In the genomic region with DNA sequence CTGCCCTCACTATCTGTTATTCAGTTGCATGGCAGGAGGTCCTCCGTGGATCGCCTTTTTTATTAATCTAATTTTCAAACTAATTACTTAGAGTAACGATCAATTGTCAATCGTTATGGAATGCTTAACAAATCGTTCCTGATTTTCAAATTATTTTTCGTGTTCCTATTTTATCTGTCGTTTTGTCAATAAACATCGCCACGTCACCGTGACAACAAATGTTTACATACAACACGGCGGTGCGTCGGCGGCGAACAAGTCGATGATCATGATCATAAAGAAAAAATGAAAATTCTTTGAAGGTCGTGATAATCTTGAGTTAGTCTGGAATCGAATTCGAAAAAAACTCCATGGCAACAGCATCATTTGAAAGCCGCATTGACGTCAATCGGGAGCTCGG, we compare ENCODE assay signal across 4 worm cellular contexts.
A peak's percentile ranks its signal among the peaks of the same experiment; 100 is the strongest.
TF ChIP-seq lines count a peak whose summit lies in the region.

No protein-coding gene starts in this region.

TF ChIP-seq in whole organism, L1 larva, 84 proteins besides CTCF, POLR2A, EP300 and RAD21:
- no peak for TF ChIP-seq C16A3.4 (tag; optimal IDR thresholded peaks at IDR 0.05; lab: Kevin White, UChicago)
- TF ChIP-seq dsc-1 (tag; optimal IDR thresholded peaks at IDR 0.05; lab: Kevin White, UChicago): peak; percentile 15
- no peak for TF ChIP-seq sox-4 (tag; optimal IDR thresholded peaks at IDR 0.05; lab: Kevin White, UChicago)

TF ChIP-seq in whole organism, L2 larva, 48 proteins besides CTCF, POLR2A, EP300 and RAD21:
- peak; percentile 11 for TF ChIP-seq crh-2 (tag; optimal IDR thresholded peaks at IDR 0.05; lab: Kevin White, UChicago)
- no peak for TF ChIP-seq mbf-1 (tag; optimal IDR thresholded peaks at IDR 0.05; lab: Kevin White, UChicago)

TF ChIP-seq in whole organism, L3 larva, 47 proteins besides CTCF, POLR2A, EP300 and RAD21:
- no peak for TF ChIP-seq nhr-25 (tag; optimal IDR thresholded peaks at IDR 0.05; lab: Kevin White, UChicago)
- TF ChIP-seq pha-4 (tag; optimal IDR thresholded peaks at IDR 0.05; lab: Kevin White, UChicago): peak; percentile 73

TF ChIP-seq in whole organism, L4 larva, 104 proteins besides CTCF, POLR2A, EP300 and RAD21:
- TF ChIP-seq cey-2 (tag; optimal IDR thresholded peaks at IDR 0.05; lab: Kevin White, UChicago; ENCODE audit: borderline replicate concordance, insufficient read depth): no peak
- TF ChIP-seq dmd-8 (GFP tag; IDR thresholded peaks at IDR 0.05; lab: Robert Waterston, UW): no peak
- TF ChIP-seq aha-1 (tag; lab: Kevin White, UChicago): peak; percentile 25
- TF ChIP-seq pha-4 (GFP tag; IDR thresholded peaks at IDR 0.05; lab: Robert Waterston, UW): no peak
- TF ChIP-seq pha-4 (tag; optimal IDR thresholded peaks at IDR 0.05; lab: Kevin White, UChicago): peak; percentile 56
